Worm (Caenorhabditis elegans) whole organism, L2 larva: ENCODE data around the gene W09C2.10.

ENCODE experiments used
- blmp-1 ChIP-seq: sonication (generic microtip); optimal IDR thresholded peaks from 2 replicates; lab custom pipeline; 2017; ENCODE audit warnings: missing genetic modification characterization, mild to moderate bottlenecking, missing compliant biosample characterization, antibody characterized with exemption, moderate library complexity; ENCODE audit not compliant: insufficient read depth
- ceh-16 ChIP-seq: fragments of 150-350 bp; optimal IDR thresholded peaks from 2 replicates; lab custom pipeline; 2014; ENCODE audit warnings: missing biosample characterization, missing genetic modification characterization
- mdl-1 ChIP-seq, 2 experiments: fragments of 150-350 bp in 1 of 2; sonication (generic microtip) in 1 of 2; optimal IDR thresholded peaks; 2 replicates each; lab custom pipeline; 2017; ENCODE audit warnings: missing biosample characterization in 2 of 2, missing genetic modification characterization in 2 of 2
- skn-1 ChIP-seq: sonication (generic microtip); optimal IDR thresholded peaks from 2 replicates; lab custom pipeline; 2017; ENCODE audit warnings: missing biosample characterization, missing genetic modification characterization
- sma-9 ChIP-seq, 2 experiments: fragments of 150-350 bp in 1 of 2; sonication (generic microtip) in 1 of 2; optimal IDR thresholded peaks; 2 replicates each; lab custom pipeline; 2014 to 2016; ENCODE audit warnings: missing genetic modification characterization in 2 of 2, mild to moderate bottlenecking in 1 of 2, missing biosample characterization in 1 of 2, missing compliant biosample characterization in 1 of 2, missing genetic modification reagents in 1 of 2, moderate library complexity in 1 of 2
- snpc-4 ChIP-seq: fragments of 150-350 bp; optimal IDR thresholded peaks from 2 replicates; lab custom pipeline; 2014; ENCODE audit warnings: missing biosample characterization, missing genetic modification characterization
- ztf-11 ChIP-seq: sonication (generic microtip); optimal IDR thresholded peaks from 2 replicates; lab custom pipeline; 2017; ENCODE audit warnings: missing biosample characterization, missing genetic modification characterization

DNA sequence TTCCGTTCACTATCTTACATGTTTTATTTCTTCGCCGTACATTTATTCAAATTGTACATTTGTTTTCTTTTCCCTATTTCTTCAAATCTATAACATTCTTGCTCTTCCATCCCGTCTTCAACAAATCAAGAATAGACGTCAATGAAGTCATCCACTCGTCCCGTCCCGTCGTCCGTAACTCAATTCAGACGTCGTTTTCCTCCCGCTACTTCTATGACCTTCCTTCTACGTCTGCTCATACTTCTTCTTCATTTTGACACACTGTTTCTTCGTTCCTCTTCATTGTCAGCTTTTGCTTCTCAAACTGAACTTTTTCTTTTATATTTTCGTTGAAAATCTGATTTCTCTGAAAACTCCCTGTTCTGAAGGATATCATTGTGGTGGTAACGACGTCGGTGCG lies 35.1 kb upstream of the W09C2.10 start:
- TF ChIP-seq mdl-1 (tag; optimal IDR thresholded peaks at IDR 0.05; lab: Kevin White, UChicago) (no peak), ztf-11 (no peak), sma-9 (GFP tag; optimal IDR thresholded peaks at IDR 0.05; lab: Kevin White, UChicago) (no peak), sma-9 (tag; optimal IDR thresholded peaks at IDR 0.05; lab: Kevin White, UChicago) (no peak), blmp-1 (tag; lab: Kevin White, UChicago) (no peak), snpc-4 (tag; lab: Kevin White, UChicago) (no peak), skn-1 (tag; lab: Kevin White, UChicago) (no peak), ceh-16 (no peak)
